Worm (Caenorhabditis elegans): ENCODE data around the gene let-19.
A peak's percentile ranks its signal among the peaks of the same experiment; 100 is the strongest.

Gene let-19

DNA sequence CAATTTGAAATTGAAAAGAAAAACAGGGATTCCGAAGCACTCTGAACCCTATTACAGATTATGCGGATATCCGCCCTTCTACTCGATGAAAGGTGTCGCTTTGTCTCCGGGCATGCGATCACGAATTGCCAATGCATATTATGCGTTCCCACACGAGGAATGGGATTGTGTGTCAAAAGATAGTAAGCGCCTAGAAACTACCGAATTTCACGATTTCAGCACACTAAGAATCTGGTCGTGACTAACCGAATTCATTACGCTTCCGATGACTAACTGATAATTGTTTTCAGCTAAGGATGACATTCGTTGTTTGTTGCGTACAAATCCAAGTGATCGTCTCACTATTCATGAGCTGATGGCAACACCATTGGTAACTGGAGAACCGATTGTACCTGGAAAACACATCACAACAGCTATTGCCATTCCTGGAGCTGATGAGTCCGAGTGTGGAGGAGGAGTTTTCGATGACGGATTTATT is 24.4 kb upstream of the let-19 start:
- TF ChIP-seq K09A11.1 (tag; optimal IDR thresholded peaks at IDR 0.05; ENCODE audit: insufficient read depth), result no peak
- no peak for TF ChIP-seq Y22D7AL.16 (tag; optimal IDR thresholded peaks at IDR 0.05)
- TF ChIP-seq nfya-1 (tag; optimal IDR thresholded peaks at IDR 0.05), result no peak
- no peak for TF ChIP-seq pros-1 (tag; optimal IDR thresholded peaks at IDR 0.05)
- TF ChIP-seq che-1 (tag; optimal IDR thresholded peaks at IDR 0.05), result no peak
- TF ChIP-seq sdc-2 (tag; optimal IDR thresholded peaks at IDR 0.05), result no peak
- no peak for TF ChIP-seq elt-4 (tag; optimal IDR thresholded peaks at IDR 0.05)
- no peak for TF ChIP-seq hlh-6 (tag; optimal IDR thresholded peaks at IDR 0.05)
- no peak for TF ChIP-seq pax-1 (tag; optimal IDR thresholded peaks at IDR 0.05)
- no peak for TF ChIP-seq C38D4.7 (GFP tag; optimal IDR thresholded peaks at IDR 0.05)
- TF ChIP-seq ref-2 (tag; optimal IDR thresholded peaks at IDR 0.05), result no peak
- TF ChIP-seq pag-3 (tag; optimal IDR thresholded peaks at IDR 0.05; ENCODE audit: borderline replicate concordance), result no peak
- no peak for TF ChIP-seq ahr-1 (tag; optimal IDR thresholded peaks at IDR 0.05)
- TF ChIP-seq ceh-30 (tag; optimal IDR thresholded peaks at IDR 0.05), result no peak
- TF ChIP-seq fkh-10 (GFP tag; optimal IDR thresholded peaks at IDR 0.05), result no peak
- no peak for TF ChIP-seq pha-4 (tag; optimal IDR thresholded peaks at IDR 0.05)
- no peak for TF ChIP-seq F13H6.1 (tag; optimal IDR thresholded peaks at IDR 0.05)

DNA sequence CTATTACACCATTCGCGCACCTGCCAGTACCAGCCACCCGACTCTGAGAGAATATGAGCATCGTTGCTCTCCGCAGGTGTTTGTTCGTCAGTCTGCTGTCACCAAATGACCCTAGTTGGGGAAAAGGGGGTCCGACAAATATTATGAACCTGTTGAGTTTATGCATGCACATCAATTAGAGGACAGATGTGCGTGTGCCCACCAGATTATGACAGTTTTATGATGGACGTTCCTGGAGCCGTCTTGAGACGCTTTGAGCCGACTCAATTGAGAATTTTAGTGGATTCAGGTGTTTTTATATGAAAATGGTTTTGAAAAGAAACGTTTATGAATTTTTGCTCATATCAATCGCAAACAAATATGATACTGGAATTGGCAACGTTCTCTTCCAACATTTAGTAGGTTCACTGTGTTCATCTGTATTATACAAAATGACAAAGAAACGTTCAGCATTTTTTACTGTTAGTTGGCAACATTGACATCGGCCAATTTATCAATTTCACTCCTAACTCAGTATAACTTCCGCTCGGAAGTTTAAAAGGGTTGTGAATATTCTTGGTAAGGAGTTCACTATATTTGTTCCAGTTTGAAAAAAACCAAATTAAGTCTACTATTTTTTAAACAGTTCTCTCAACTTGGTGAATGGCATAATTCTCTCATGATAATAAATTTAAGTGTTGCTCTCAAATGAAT is 23.4 kb upstream of the let-19 start:
- peak; percentile 77 for TF ChIP-seq unc-55 (GFP tag; optimal IDR thresholded peaks at IDR 0.05)
- TF ChIP-seq ref-2 (tag; optimal IDR thresholded peaks at IDR 0.05), result peak; percentile 38
- TF ChIP-seq tbx-2 (tag; optimal IDR thresholded peaks at IDR 0.05), result peak; percentile 19
- TF ChIP-seq Y22D7AL.16 (tag; optimal IDR thresholded peaks at IDR 0.05), result no peak
- peak; percentile 20 for TF ChIP-seq madf-2 (tag; optimal IDR thresholded peaks at IDR 0.05)

DNA sequence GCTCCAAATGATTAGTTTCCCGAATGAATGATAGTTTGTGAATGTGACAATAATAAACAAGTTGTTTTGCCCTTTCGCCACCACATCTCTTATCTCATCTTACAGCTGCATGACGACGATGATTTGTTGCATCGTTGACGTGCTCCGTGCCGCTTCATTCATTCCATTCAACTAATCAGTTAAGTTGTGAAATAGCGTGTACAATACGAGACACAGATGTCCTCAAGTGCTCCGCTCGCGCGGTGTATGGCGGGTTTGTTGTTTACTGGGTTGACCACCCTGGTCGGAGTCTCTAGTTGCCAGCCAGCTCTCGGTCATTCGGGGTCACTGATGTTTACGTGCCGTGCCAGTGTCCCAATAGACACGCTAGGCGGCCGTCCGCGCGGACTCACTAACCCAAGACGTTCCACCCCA is 22.8 kb upstream of the let-19 start:
- TF ChIP-seq ceh-2 (tag; optimal IDR thresholded peaks at IDR 0.05) (peak; percentile 56), tbx-2 (tag; optimal IDR thresholded peaks at IDR 0.05) (peak; percentile 52), nhr-11 (tag; optimal IDR thresholded peaks at IDR 0.05) (no peak), ref-2 (tag; optimal IDR thresholded peaks at IDR 0.05) (peak; percentile 28), ceh-48 (tag; optimal IDR thresholded peaks at IDR 0.05) (no peak), hlh-15 (tag; optimal IDR thresholded peaks at IDR 0.05) (no peak), pha-2 (tag; optimal IDR thresholded peaks at IDR 0.05) (peak; percentile 43), rnt-1 (tag; optimal IDR thresholded peaks at IDR 0.05) (peak; percentile 14), unc-42 (tag; optimal IDR thresholded peaks at IDR 0.05) (peak; percentile 60), unc-55 (GFP tag; optimal IDR thresholded peaks at IDR 0.05) (peak; percentile 50), elt-2 (tag; optimal IDR thresholded peaks at IDR 0.05) (peak; percentile 33), ceh-6 (GFP tag; optimal IDR thresholded peaks at IDR 0.05) (peak; percentile 27), T23F11.4 (GFP tag; optimal IDR thresholded peaks at IDR 0.05) (peak; percentile 34), K09A11.1 (tag; optimal IDR thresholded peaks at IDR 0.05; ENCODE audit: insufficient read depth) (no peak), pax-1 (tag; optimal IDR thresholded peaks at IDR 0.05) (peak; percentile 24), ceh-31 (tag; optimal IDR thresholded peaks at IDR 0.05) (no peak), ceh-34 (tag; optimal IDR thresholded peaks at IDR 0.05) (peak; percentile 68), fkh-10 (GFP tag; optimal IDR thresholded peaks at IDR 0.05) (no peak), hlh-8 (tag; optimal IDR thresholded peaks at IDR 0.05) (no peak), tbx-7 (tag; optimal IDR thresholded peaks at IDR 0.05) (no peak), nfya-1 (tag; optimal IDR thresholded peaks at IDR 0.05) (peak; percentile 59)

- no peak for TF ChIP-seq ceh-9 (tag; optimal IDR thresholded peaks at IDR 0.05)
- no peak for TF ChIP-seq ama-1 (optimal IDR thresholded peaks at IDR 0.05)
- no peak for TF ChIP-seq ceh-31 (tag; optimal IDR thresholded peaks at IDR 0.05)
- TF ChIP-seq nhr-232 (tag; optimal IDR thresholded peaks at IDR 0.05), result no peak
- no peak for TF ChIP-seq odd-2 (tag; optimal IDR thresholded peaks at IDR 0.05)
- TF ChIP-seq sox-2 (GFP tag; IDR thresholded peaks at IDR 0.05), result no peak
- TF ChIP-seq hlh-6 (tag; optimal IDR thresholded peaks at IDR 0.05), result no peak
- no peak for TF ChIP-seq ceh-2 (tag; optimal IDR thresholded peaks at IDR 0.05)
- no peak for TF ChIP-seq ceh-22 (tag; optimal IDR thresholded peaks at IDR 0.05)
- no peak for TF ChIP-seq pros-1 (tag; optimal IDR thresholded peaks at IDR 0.05)
- TF ChIP-seq ahr-1 (tag; optimal IDR thresholded peaks at IDR 0.05), result no peak
- no peak for TF ChIP-seq rnt-1 (tag; optimal IDR thresholded peaks at IDR 0.05)
- no peak for TF ChIP-seq ceh-24 (tag; optimal IDR thresholded peaks at IDR 0.05)
- TF ChIP-seq fkh-10 (GFP tag; optimal IDR thresholded peaks at IDR 0.05), result no peak
- no peak for TF ChIP-seq lin-11 (tag; optimal IDR thresholded peaks at IDR 0.05)
- TF ChIP-seq nhr-11 (tag; optimal IDR thresholded peaks at IDR 0.05), result no peak
- TF ChIP-seq madf-2 (tag; optimal IDR thresholded peaks at IDR 0.05), result no peak
These were observed 22.1 kb upstream of the let-19 start for ce11 chrII:8748638-8749037.
